Fruit fly (Drosophila melanogaster): ENCODE results near the gene CG3281.

CG3281 gene

dm6 chr3R:11962739-11963214, at the start of gene CG3281, which contains the start of gene aurA (continued):
- TF ChIP-seq Doc2 (GFP tag; IDR thresholded peaks at IDR 0.05) (no peak), CG10462 (GFP tag; optimal IDR thresholded peaks at IDR 0.05) (peak; percentile 48), Mad (GFP tag; optimal IDR thresholded peaks at IDR 0.05) (peak; percentile 50), tgo (GFP tag; IDR thresholded peaks at IDR 0.05) (peak; percentile 49; the same call in 1 of the 3 replicates), CG8388 (GFP tag; optimal IDR thresholded peaks at IDR 0.05) (peak; percentile 41), lola (GFP tag; optimal IDR thresholded peaks at IDR 0.05) (peak in 1 of 3 experiments; percentile 80), CG8765 (GFP tag; IDR thresholded peaks at IDR 0.05) (0 out of 2 replicates have a peak, but pooled peaks have one; percentile 23), HHEX (GFP tag; optimal IDR thresholded peaks at IDR 0.05) (peak; percentile 18), Tbp (GFP tag; optimal IDR thresholded peaks at IDR 0.05) (peak; percentile 25), CG1792 (GFP tag; optimal IDR thresholded peaks at IDR 0.05) (peak; percentile 66), knrl (GFP tag; IDR thresholded peaks at IDR 0.05; ENCODE audit: partially characterized antibody) (peak; percentile 99), Pdp1 (GFP tag; optimal IDR thresholded peaks at IDR 0.05) (peak; percentile 78 to 82), Bteb2 (GFP tag; optimal IDR thresholded peaks at IDR 0.05) (peak; percentile 76), pita (GFP tag; optimal IDR thresholded peaks at IDR 0.05) (no peak), bab2 (GFP tag; optimal IDR thresholded peaks at IDR 0.05) (peak; percentile 81), CG10431 (GFP tag; optimal IDR thresholded peaks at IDR 0.05) (no peak), CG13424 (tag; optimal IDR thresholded peaks at IDR 0.05) (peak; percentile 79), fu2 (GFP tag; optimal IDR thresholded peaks at IDR 0.05) (peak; percentile 76), rib (GFP tag; IDR thresholded peaks at IDR 0.05) (no peak), CG31365 (tag; optimal IDR thresholded peaks at IDR 0.05) (no peak), gsb (GFP tag; IDR thresholded peaks at IDR 0.05) (no peak), tll (GFP tag; optimal IDR thresholded peaks at IDR 0.05) (peak; percentile 70 to 79), unc-4 (GFP tag; IDR thresholded peaks at IDR 0.05; ENCODE audit: partially characterized antibody) (peak; percentile 96), CG6689 (GFP tag; IDR thresholded peaks at IDR 0.05) (peak; percentile 35; the same call in 1 of the 2 replicates), CG7987 (GFP tag; optimal IDR thresholded peaks at IDR 0.05) (no peak), gro (GFP tag; optimal IDR thresholded peaks at IDR 0.05) (peak; percentile 69), CG17361 (GFP tag; IDR thresholded peaks at IDR 0.05) (peak; percentile 87), al (GFP tag; IDR thresholded peaks at IDR 0.05) (peak; percentile 80), dmrt11E (tag; optimal IDR thresholded peaks at IDR 0.05) (peak; percentile 66), Stat92E (GFP tag; optimal IDR thresholded peaks at IDR 0.05) (peak in 1 of 3 experiments; percentile 28), NFAT (GFP tag; IDR thresholded peaks at IDR 0.05) (peak; percentile 4; the same call in 1 of the 2 replicates), CG42726 (GFP tag; IDR thresholded peaks at IDR 0.05; ENCODE audit: partially characterized antibody) (peak; percentile 84), Lim3 (GFP tag; IDR thresholded peaks at IDR 0.05) (no peak), seq (GFP tag; IDR thresholded peaks at IDR 0.05) (no peak), CG12219 (GFP tag; optimal IDR thresholded peaks at IDR 0.05) (no peak), eyg (GFP tag; optimal IDR thresholded peaks at IDR 0.05) (peak; percentile 38), Dek (tag; optimal IDR thresholded peaks at IDR 0.05) (peak; percentile 60), CG33213 (GFP tag; optimal IDR thresholded peaks at IDR 0.05) (peak; percentile 70), corto (GFP tag; optimal IDR thresholded peaks at IDR 0.05) (peak; percentile 7), H2.0 (GFP tag; IDR thresholded peaks at IDR 0.05) (0 out of 2 replicates have a peak, but pooled peaks have one; percentile 24), tio (GFP tag; optimal IDR thresholded peaks at IDR 0.05) (no peak), CG4328 (GFP tag; optimal IDR thresholded peaks at IDR 0.05) (peak; percentile 62), Spps (tag; optimal IDR thresholded peaks at IDR 0.05) (peak; percentile 35), CG9797 (GFP tag; optimal IDR thresholded peaks at IDR 0.05) (peak; percentile 57), CG14860 (GFP tag; IDR thresholded peaks at IDR 0.05; ENCODE audit: partially characterized antibody) (peak; percentile 96), Dip2 (GFP tag; IDR thresholded peaks at IDR 0.05) (no peak), CG10366 (GFP tag; IDR thresholded peaks at IDR 0.05) (peak; percentile 21; the same call in 1 of the 2 replicates), Side (GFP tag; optimal IDR thresholded peaks at IDR 0.05) (peak; percentile 72), grn (GFP tag; optimal IDR thresholded peaks at IDR 0.05) (peak; percentile 92)
